Fruit fly (Drosophila melanogaster): ENCODE results near the gene FBXO11.

DNA sequence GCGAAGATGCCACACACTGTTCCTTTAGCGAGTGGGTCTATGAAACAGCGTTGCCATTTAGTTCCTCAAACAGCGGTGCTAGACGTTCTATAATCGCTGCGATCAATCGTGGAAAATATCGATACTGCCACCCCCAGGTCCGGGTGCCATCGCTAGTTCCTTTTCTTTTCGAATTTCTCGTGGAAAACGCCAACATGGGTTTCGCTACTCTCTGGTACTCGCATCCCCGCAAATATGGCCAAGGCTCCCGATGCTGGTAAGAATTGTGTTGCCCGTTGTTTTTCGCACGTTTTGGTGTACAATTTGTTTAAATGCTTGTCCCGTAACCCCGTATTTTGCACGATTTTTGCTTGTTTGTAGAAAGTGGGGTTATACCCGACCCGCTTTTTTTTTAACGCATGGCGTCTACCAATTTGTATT, 31.2 kb downstream of the FBXO11 start, which contains the start of gene RpS29:
- TF ChIP-seq sage (GFP tag; optimal IDR thresholded peaks at IDR 0.05) (no peak), ey (GFP tag; optimal IDR thresholded peaks at IDR 0.05) (peak; percentile 77), N (GFP tag; optimal IDR thresholded peaks at IDR 0.05) (no peak), pan (optimal IDR thresholded peaks at IDR 0.05) (no peak), Hr78 (GFP tag; optimal IDR thresholded peaks at IDR 0.05) (no peak), psq (GFP tag; optimal IDR thresholded peaks at IDR 0.05) (peak; percentile 68), sv (GFP tag; optimal IDR thresholded peaks at IDR 0.05) (peak; percentile 83), Vsx2 (GFP tag; optimal IDR thresholded peaks at IDR 0.05; ENCODE audit: partially characterized antibody) (no peak), brk (GFP tag; optimal IDR thresholded peaks at IDR 0.05) (no peak)

Data from whole organism, wandering third instar larva.